Fruit fly (Drosophila melanogaster) ovary, adult (tissue): ENCODE measurements around the gene Or67c.

Experiments
- CG17801 ChIP-seq: fragments of 200-800 bp; optimal IDR thresholded peaks from 2 replicates; lab custom pipeline; 2019; ENCODE audit warnings: missing biosample characterization, mild to moderate bottlenecking, missing genetic modification characterization, moderate library complexity; ENCODE audit not compliant: partially characterized antibody

Gene Or67c

DNA sequence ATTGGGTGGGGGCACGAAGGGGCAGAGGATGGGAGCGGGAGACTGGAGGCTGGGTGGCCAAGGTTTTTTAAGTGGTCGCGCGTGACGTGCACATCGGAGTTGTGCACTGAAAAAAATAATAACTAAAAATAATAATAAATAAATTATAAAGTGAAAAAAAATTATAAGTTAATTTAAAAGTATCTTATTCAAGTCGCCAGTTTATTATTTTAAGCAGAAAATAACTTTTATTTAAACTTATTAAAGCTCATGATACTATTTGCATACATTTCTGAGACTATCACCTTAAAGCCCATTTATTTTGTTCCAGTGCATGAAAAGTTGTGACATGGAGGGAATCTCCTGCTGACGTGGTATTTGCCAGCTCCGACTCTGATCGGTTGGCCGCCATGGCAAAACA is 2.3 kb downstream of the Or67c start:
- no peak for TF ChIP-seq CG17801 (GFP tag; lab: Kevin White, UChicago)

DNA sequence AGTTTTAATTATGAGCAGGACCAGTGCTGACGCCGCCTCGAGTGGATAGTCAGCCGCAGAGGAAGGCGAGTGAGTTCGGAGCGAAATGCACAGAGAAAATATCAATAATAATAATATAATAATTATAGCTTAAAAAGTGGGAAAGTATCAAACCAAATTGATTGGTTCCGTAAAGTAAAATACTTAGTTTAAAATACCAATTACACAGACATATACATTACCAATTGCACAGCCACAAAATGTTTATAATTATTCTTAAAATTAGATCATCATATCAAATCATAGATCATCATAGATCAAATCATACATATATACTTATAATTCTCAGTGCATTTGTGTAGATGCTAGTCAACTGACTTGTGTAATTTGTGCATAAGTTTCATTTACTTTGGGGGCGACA is 6.0 kb downstream of the Or67c start:
- no peak for TF ChIP-seq CG17801 (GFP tag; lab: Kevin White, UChicago)

DNA sequence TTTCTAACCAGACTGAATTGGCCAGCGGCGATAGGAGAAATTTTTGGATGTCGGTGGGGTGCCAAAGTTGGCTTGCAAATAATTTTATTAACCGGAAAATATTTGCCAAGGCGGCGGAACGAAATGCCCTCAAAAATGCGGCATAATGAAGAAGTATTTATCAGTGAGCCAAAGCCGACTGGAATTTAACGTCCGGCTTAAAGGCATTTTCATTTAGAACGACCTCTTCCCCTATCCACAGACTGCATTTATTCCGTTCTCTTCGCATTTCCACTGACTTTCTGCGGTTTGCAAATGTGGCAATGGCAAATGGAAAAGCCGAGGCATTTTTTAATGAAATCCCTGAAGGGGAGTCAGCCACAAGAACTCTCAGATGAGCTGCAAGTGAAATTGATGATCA is 11.5 kb downstream of the Or67c start:
- no peak for TF ChIP-seq CG17801 (GFP tag; lab: Kevin White, UChicago)

DNA sequence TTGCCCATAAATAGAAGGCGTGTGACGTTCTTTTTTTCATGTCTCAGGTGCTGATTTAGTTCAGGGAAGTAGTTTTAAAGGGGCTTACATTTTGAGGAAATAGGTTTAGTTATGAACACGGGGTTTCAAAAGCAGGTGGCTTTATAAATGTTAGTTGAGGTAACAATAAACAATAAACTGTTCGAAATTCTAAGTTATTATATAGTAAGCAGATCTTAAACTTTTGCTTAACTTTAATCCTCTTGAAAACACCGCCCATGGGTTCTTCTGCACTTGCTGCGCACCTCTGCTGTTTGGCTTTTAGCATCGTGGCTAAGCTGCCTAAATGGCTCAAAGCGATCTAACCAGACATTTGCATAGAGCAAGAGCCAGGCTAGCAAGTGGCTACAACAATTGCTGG is 14.0 kb downstream of the Or67c start:
- no peak for TF ChIP-seq CG17801 (GFP tag; lab: Kevin White, UChicago)

DNA sequence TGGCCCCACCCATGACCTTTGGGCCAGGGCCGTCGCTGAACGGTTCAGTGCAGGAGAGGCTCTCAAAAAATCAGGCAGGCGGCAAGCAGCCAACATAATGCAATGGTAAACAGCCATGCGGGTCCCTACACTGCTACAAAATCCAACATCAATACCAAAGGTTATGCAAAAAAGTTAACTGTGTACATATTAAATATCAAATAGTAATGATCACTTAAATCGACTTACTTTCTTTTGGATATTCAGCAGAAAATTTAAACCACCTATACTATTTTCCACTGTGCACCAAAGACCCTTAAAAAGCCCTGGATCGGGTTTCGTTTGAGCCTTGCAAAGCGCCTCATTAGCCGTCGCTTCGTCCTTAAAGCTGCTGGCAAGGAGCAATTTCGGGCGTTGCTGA is 17.4 kb downstream of the Or67c start:
- TF ChIP-seq CG17801 (GFP tag; lab: Kevin White, UChicago): no peak

DNA sequence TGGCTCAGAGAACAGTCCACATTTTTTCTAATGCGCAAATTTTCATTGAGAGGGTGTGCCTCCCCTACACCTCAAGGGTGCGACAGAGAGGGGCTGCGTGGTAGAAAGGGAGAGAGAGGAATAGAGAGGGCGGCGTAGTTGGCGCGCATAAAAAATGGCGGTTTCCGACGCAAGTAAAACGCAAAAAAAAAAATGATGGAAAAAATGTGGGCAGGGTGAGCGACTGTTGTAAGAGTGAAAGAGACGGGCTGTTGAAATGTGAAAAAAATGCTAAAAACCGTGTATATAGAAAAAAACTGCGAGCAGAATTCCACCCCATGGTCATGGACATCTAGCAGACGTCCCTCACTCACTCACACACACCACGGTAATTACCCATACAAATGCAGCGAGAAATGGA is 18.5 kb downstream of the Or67c start:
- no peak for TF ChIP-seq CG17801 (GFP tag; lab: Kevin White, UChicago)

DNA sequence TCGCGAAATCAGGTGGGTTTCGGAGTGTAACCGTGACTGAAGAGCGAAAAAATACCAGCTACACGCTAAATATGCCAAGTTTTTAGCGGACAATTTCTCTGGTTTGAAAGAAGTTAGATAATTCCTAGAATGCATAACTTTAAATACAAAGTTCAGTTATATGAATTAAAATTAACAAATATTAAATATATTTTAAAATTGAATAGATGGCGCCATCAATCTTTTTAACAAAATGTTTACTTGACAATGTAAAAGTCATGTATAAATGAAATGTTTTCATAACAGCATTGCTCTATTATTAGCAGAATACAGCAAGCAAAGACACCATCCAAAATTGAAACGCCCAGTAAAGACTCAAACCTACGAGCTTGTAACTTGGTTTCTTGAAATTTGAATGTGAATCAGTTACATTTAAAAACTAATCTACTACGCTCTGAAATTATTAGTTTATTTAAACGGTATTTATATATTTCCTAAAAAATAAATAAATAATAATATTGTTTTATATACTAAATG is 19.2 kb downstream of the Or67c start, which contains the start of gene scramb1:
Gene scramb1 (minus strand): TSS at position 27 of the 516 bp plus-strand sequence.
- TF ChIP-seq CG17801 (GFP tag; lab: Kevin White, UChicago): no peak

DNA sequence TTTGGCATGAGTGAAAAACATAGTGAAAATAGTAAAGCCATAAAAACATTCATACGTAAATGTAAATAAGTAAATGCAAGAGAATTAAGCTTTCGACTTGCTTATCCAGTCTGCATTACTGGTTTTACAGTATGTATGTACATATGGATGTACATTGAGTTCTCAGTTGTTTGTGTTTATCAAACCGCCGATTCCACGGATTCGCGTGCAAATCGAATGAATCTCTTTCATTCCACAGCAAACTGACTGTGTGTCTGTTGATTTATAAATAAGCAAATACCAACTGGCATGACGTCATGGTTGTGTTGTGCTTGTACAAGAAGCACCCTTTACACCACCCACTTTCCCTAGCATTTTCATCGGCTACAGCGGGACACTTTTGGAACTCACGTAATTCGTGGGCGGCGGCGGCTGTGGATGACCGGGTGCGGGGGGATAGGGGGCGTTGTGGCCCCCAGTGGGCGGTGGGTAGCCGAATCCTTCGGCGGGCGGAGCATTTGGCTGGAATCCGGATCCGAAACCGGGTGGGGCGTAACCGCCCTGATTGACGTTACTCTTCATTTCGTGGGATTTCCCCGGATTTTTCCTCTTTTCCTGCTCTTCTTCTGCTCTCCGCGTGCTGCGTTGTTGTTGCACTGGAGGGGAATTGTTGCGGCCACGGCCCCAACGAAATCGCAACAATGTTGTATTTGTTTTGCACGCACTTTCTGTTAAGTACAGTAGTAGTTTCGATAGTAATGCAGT is 19.9 kb downstream of the Or67c start:
- TF ChIP-seq CG17801 (GFP tag; lab: Kevin White, UChicago): no peak

DNA sequence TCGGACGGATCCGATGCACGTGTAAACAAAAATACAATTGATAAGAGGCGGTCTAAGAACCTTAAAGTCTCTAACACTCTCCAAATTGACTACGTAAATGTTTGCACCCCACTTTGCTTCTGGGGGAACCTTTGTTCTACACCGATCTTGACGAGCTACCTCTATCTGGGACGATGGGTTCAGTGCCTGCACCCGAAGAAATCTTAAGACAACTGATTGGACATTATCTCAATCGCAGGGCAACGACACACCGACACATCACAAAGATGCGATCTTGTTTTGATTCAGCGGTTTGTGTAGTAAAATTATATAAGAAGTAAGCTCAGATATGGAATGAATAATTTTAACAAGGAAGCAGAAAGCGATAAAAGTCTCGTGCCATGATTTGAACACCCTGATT is 21.1 kb downstream of the Or67c start:
- TF ChIP-seq CG17801 (GFP tag; lab: Kevin White, UChicago): no peak

DNA sequence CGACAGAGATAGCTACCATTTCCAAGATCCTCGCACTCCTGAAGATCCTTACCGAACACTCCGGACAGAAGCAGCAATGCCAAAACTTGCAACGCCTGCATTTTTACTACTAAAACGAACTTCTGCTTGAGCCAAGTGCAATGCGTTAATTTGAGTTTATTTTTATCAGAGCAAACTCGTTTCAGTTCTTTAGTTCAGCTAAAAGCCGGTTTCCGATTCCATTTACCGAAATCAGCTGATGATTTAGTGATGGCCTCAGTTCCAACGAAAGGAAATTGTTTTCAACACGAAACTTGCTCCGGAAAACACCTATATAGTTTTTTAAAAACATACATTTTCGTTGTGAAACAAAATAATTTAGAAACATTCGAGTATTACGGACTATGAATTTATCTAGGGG is 24.4 kb downstream of the Or67c start, which contains the start of gene CG32055:
Gene CG32055 (minus strand): TSS at position 101 of the 400 bp plus-strand sequence.
- TF ChIP-seq CG17801 (GFP tag; lab: Kevin White, UChicago): no peak

DNA sequence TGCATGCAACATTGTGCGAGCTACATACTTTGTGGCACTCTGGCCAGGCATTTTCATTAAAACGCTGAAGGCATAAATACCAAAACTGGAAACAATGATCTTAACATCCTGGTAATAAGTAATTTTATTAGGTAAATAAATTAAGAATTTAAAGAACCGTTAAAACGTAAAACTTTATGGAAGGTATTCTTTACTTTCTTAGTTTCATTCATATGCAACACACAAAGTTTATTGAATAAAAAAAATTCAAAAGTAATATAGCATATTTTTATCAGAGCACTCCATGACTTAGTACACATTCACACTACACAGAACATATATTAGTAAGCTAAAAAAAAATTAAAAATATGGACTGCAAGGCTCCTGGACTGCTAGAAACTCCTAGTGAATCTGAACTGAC is 29.1 kb downstream of the Or67c start, which contains the start of gene CG8065:
Gene CG8065 (plus strand): TSS at position 301 of the 400 bp plus-strand sequence.
- no peak for TF ChIP-seq CG17801 (GFP tag; lab: Kevin White, UChicago)

DNA sequence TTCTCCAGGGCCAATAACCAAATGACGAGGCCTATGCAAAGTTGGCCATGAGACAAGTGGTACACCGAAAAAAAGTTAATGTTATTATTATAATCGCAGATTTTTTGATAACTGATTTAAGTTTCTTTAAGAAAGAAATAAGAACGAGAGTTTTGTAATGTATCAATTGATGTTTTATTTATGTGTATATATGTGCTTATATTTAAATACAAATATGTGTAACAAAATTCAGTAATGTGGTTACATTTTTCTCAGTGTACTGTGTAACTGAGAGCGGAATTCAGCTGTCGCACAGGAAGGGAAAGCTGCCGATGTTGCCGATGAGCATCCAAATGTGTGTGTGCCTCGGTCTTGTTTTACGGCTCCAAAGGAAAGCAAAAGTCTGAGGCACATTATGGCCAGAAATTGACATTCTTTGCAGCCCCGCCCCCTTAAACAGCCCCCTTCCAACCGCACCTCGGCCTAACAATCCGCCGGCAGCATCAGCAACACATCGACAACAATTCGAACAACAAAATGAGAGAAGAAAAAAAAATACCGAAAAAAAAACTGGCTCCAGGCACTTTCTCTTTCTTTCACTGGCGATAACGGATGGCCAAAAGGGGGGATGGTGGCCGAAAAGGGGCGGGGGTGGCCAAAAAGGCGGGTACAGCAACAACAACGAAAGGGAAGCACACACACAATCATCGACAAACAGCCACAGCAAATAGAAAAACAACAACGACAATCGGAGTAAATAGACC is 38.1 kb downstream of the Or67c start:
- TF ChIP-seq CG17801 (GFP tag; lab: Kevin White, UChicago): no peak

DNA sequence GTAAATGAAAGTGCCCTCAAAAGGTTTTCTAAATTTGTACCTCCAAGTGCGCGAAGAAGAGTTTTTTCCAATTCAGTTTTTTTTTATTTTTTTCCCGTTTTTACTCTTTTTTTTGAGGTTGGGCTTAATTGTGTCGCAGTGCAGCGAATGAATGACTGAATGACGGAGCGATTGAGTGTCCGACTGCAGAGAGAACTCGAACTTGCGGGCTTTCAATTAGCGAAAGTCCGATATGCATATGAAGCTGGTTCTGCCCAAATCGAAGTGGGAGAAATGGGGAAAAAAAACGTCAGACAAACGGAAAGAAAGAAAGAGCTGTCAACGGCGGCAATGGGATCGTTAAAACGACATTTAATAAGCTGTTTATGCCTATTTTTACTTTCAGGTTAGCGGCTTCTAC is 38.7 kb downstream of the Or67c start:
- no peak for TF ChIP-seq CG17801 (GFP tag; lab: Kevin White, UChicago)

DNA sequence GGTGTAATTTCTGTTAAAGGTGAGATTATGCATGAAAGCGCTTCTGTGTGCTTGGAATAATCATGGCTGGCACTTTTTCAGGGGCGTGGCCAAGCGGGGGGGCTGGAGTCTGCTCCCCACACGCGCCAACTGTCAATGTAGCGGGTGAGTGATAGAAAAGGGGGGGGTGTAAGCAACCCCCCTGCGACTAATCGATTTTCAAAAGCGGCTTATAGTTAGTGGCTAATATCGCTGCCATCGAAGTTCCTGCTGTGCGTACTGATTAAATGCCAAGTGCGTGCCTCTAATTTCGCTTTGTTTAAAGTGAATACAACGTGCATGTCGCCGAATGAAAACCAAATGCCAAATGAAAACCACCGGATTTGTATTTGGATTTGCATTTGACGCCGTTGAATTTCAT is 39.8 kb downstream of the Or67c start:
- TF ChIP-seq CG17801 (GFP tag; lab: Kevin White, UChicago): no peak

DNA sequence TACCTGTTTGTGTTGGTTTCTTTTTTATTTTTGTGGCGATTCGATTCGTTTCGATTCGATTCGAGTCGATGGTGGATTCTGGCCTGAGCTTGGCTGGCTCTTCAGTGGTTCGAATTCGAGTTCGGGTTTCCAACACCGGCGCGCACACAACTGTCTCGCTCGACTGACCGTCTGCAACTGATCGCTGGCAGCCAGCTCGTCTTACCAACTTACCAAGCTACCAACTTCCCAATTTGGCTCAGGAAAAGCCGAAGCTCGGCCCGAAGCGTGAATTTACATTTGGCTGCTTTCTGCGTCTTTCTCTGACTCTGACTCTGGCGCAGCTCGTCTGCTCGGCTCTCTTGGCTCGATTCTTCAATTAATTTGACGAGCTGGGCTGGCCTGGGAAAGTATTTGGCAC is 42.9 kb downstream of the Or67c start, which contains the start of gene ect:
Gene ect (minus strand): TSS at position 183 of the 400 bp plus-strand sequence.
- no peak for TF ChIP-seq CG17801 (GFP tag; lab: Kevin White, UChicago)
